Worm (Caenorhabditis elegans): ENCODE results near the gene alfa-1.

Gene alfa-1

ce11 chrII:7662008-7662686 lies at the start of gene alfa-1:
Gene alfa-1 (minus strand): TSS chrII:7662522.
- TF ChIP-seq nhr-129 (tag; optimal IDR thresholded peaks at IDR 0.05) (peak; percentile 26), aly-2 (tag; optimal IDR thresholded peaks at IDR 0.05) (no peak), sma-9 (GFP tag; optimal IDR thresholded peaks at IDR 0.05) (peak; percentile 10), sma-9 (tag; optimal IDR thresholded peaks at IDR 0.05) (no peak), fos-1 (tag; optimal IDR thresholded peaks at IDR 0.05) (peak; percentile 57), F13H6.1 (tag; optimal IDR thresholded peaks at IDR 0.05) (peak; percentile 32), C34F6.9 (tag; optimal IDR thresholded peaks at IDR 0.05) (peak; percentile 49)

- TF ChIP-seq skn-1 (tag; optimal IDR thresholded peaks at IDR 0.05) (no peak), lin-11 (tag; optimal IDR thresholded peaks at IDR 0.05) (no peak), sma-3 (GFP tag; optimal IDR thresholded peaks at IDR 0.05) (no peak), nhr-129 (tag; optimal IDR thresholded peaks at IDR 0.05) (no peak), ztf-11 (tag; optimal IDR thresholded peaks at IDR 0.05) (no peak), snpc-4 (tag; optimal IDR thresholded peaks at IDR 0.05) (no peak), elt-3 (tag; optimal IDR thresholded peaks at IDR 0.05) (no peak), unc-39 (tag; optimal IDR thresholded peaks at IDR 0.05) (no peak), elt-1 (tag; optimal IDR thresholded peaks at IDR 0.05) (no peak), lsy-2 (tag; optimal IDR thresholded peaks at IDR 0.05) (no peak), nhr-11 (tag; optimal IDR thresholded peaks at IDR 0.05) (no peak), ceh-16 (tag; optimal IDR thresholded peaks at IDR 0.05) (no peak), sem-4 (tag; optimal IDR thresholded peaks at IDR 0.05) (no peak), ztf-1 (GFP tag; conservative IDR thresholded peaks at IDR 0.05) (no peak), mdl-1 (tag; optimal IDR thresholded peaks at IDR 0.05) (no peak), aly-2 (tag; optimal IDR thresholded peaks at IDR 0.05) (no peak), dmd-4 (tag; optimal IDR thresholded peaks at IDR 0.05) (no peak)
Measured at ce11 chrII:7709301-7709754, 47.0 kb upstream of the alfa-1 start, which contains the start of gene sre-1. Gene sre-1 (plus strand): TSS chrII:7709704.

ce11 chrII:7708540-7708939 lies 46.2 kb upstream of the alfa-1 start, which contains the start of gene B0495.9:
Gene B0495.9 (minus strand): TSS chrII:7708710.
- TF ChIP-seq lsy-2 (tag; optimal IDR thresholded peaks at IDR 0.05) (peak; percentile 13 to 65), nhr-10 (tag; optimal IDR thresholded peaks at IDR 0.05) (no peak), unc-55 (GFP tag; optimal IDR thresholded peaks at IDR 0.05) (peak; percentile 68), F13H6.1 (tag; optimal IDR thresholded peaks at IDR 0.05) (peak; percentile 51), ama-1 (optimal IDR thresholded peaks at IDR 0.05) (no peak), unc-39 (tag; optimal IDR thresholded peaks at IDR 0.05) (no peak), nhr-129 (tag; optimal IDR thresholded peaks at IDR 0.05) (peak; percentile 63), Y55F3AM.14 (GFP tag; optimal IDR thresholded peaks at IDR 0.05) (no peak), lin-11 (tag; optimal IDR thresholded peaks at IDR 0.05) (peak; percentile 31), ceh-16 (tag; optimal IDR thresholded peaks at IDR 0.05) (no peak), sma-9 (GFP tag; optimal IDR thresholded peaks at IDR 0.05) (peak; percentile 14), sma-9 (tag; optimal IDR thresholded peaks at IDR 0.05) (no peak), ztf-11 (tag; optimal IDR thresholded peaks at IDR 0.05) (no peak), mdl-1 (tag; optimal IDR thresholded peaks at IDR 0.05) (no peak), sem-4 (tag; optimal IDR thresholded peaks at IDR 0.05) (peak; percentile 7), egl-27 (tag; optimal IDR thresholded peaks at IDR 0.05) (peak; percentile 19), gmeb-1 (tag; optimal IDR thresholded peaks at IDR 0.05) (no peak), nhr-11 (tag; optimal IDR thresholded peaks at IDR 0.05) (peak; percentile 33), C34F6.9 (tag; optimal IDR thresholded peaks at IDR 0.05) (peak; percentile 44)

ce11 chrII:7707383-7707782 lies 45.1 kb upstream of the alfa-1 start, which contains the start of gene luc-7L:
Gene luc-7L (minus strand): TSS chrII:7707483.
- TF ChIP-seq egl-27 (tag; optimal IDR thresholded peaks at IDR 0.05) (no peak), skn-1 (tag; optimal IDR thresholded peaks at IDR 0.05) (no peak), Y55F3AM.14 (GFP tag; optimal IDR thresholded peaks at IDR 0.05) (no peak), nhr-129 (tag; optimal IDR thresholded peaks at IDR 0.05) (no peak)

- TF ChIP-seq blmp-1 (tag; optimal IDR thresholded peaks at IDR 0.05; ENCODE audit: insufficient read depth) (no peak), mbf-1 (tag; optimal IDR thresholded peaks at IDR 0.05) (no peak), unc-39 (tag; optimal IDR thresholded peaks at IDR 0.05) (no peak), zag-1 (tag; optimal IDR thresholded peaks at IDR 0.05) (no peak), nhr-129 (tag; optimal IDR thresholded peaks at IDR 0.05) (no peak), ztf-11 (tag; optimal IDR thresholded peaks at IDR 0.05) (no peak), nhr-25 (tag; optimal IDR thresholded peaks at IDR 0.05) (no peak), ZK546.5 (tag; optimal IDR thresholded peaks at IDR 0.05) (no peak), sem-4 (tag; optimal IDR thresholded peaks at IDR 0.05) (no peak), nhr-21 (tag; optimal IDR thresholded peaks at IDR 0.05) (no peak), Y55F3AM.14 (GFP tag; optimal IDR thresholded peaks at IDR 0.05) (no peak), fos-1 (tag; optimal IDR thresholded peaks at IDR 0.05) (peak; percentile 94), elt-3 (tag; optimal IDR thresholded peaks at IDR 0.05) (no peak), gmeb-1 (tag; optimal IDR thresholded peaks at IDR 0.05) (peak; percentile 6), egl-27 (tag; optimal IDR thresholded peaks at IDR 0.05) (no peak), nhr-237 (tag; optimal IDR thresholded peaks at IDR 0.05) (no peak), C34F6.9 (tag; optimal IDR thresholded peaks at IDR 0.05) (peak; percentile 6), lin-13 (GFP tag; optimal IDR thresholded peaks at IDR 0.05) (no peak), lsy-2 (tag; optimal IDR thresholded peaks at IDR 0.05) (no peak)
Measured at ce11 chrII:7705152-7705551, 42.8 kb upstream of the alfa-1 start, which contains the start of gene B0495.7. Gene B0495.7 (minus strand): TSS chrII:7705233.

All from whole organism, L2 larva.